Fruit fly (Drosophila melanogaster): ENCODE results near the gene MME1.

- TF ChIP-seq psq (GFP tag; optimal IDR thresholded peaks at IDR 0.05) = no peak
- no peak for TF ChIP-seq Jra (GFP tag; optimal IDR thresholded peaks at IDR 0.05)
- no peak for TF ChIP-seq sv (GFP tag; optimal IDR thresholded peaks at IDR 0.05)
- no peak for TF ChIP-seq br (GFP tag; optimal IDR thresholded peaks at IDR 0.05)
- TF ChIP-seq OdsH (GFP tag; optimal IDR thresholded peaks at IDR 0.05) = no peak
- no peak for TF ChIP-seq Abd-B (GFP tag; optimal IDR thresholded peaks at IDR 0.05)
- no peak for TF ChIP-seq usp (GFP tag; optimal IDR thresholded peaks at IDR 0.05)
Observed at dm6 chr2L:6991085-6991484, 36.2 kb upstream of the MME1 start.

Data from whole organism, wandering third instar larva.